Worm (Caenorhabditis elegans) whole organism, L1 larva: ENCODE measurements around the gene rbm-22.

Source experiments
- C04F5.9 ChIP-seq: sonication (generic microtip); optimal IDR thresholded peaks from 2 replicates; lab custom pipeline; 2016; ENCODE audit warnings: missing genetic modification characterization, missing compliant biosample characterization
- F16B12.6 ChIP-seq: fragments of 150-350 bp; optimal IDR thresholded peaks from 2 replicates; lab custom pipeline; 2014; ENCODE audit warnings: missing biosample characterization, missing genetic modification characterization
- Y116A8C.19 ChIP-seq: sonication (generic microtip); optimal IDR thresholded peaks from 2 replicates; lab custom pipeline; 2016; ENCODE audit warnings: missing compliant biosample characterization, missing genetic modification characterization, borderline replicate concordance
- aha-1 ChIP-seq: fragments of 150-350 bp; optimal IDR thresholded peaks from 2 replicates; lab custom pipeline; 2014; ENCODE audit warnings: missing biosample characterization, missing genetic modification characterization
- aly-2 ChIP-seq: fragments of 150-350 bp; optimal IDR thresholded peaks from 2 replicates; lab custom pipeline; 2014; ENCODE audit warnings: missing biosample characterization, missing genetic modification characterization
- blmp-1 ChIP-seq: fragments of 150-350 bp; optimal IDR thresholded peaks from 2 replicates; lab custom pipeline; 2014; ENCODE audit warnings: missing biosample characterization, missing genetic modification characterization
- ceh-88 ChIP-seq: fragments of 200-800 bp; sonication (Bioruptor generic); IDR thresholded peaks from 2 replicates; pipeline ENCODE4 v1.3.6; 2022; ENCODE audit warnings: missing genetic modification characterization, missing compliant biosample characterization
- ces-1 ChIP-seq: fragments of 150-350 bp; optimal IDR thresholded peaks from 2 replicates; lab custom pipeline; 2014; ENCODE audit warnings: missing biosample characterization, missing genetic modification reagents, missing genetic modification characterization
- efl-1 ChIP-seq, 4 experiments: fragments of 150-350 bp; optimal IDR thresholded peaks in 3 of 4; peaks in 1 of 4; 1 replicate in 1 of 4; 2 replicates in 3 of 4; lab custom pipeline; 2014; ENCODE audit warnings: missing biosample characterization in 2 of 4, missing genetic modification characterization in 2 of 4, missing genetic modification reagents in 2 of 4
- efl-3 ChIP-seq: fragments of 200-800 bp; sonication (Bioruptor generic); optimal IDR thresholded peaks from 2 replicates; lab custom pipeline; 2018; ENCODE audit warnings: mild to moderate bottlenecking, missing genetic modification characterization, missing compliant biosample characterization
- egl-13 ChIP-seq: sonication (generic microtip); optimal IDR thresholded peaks from 2 replicates; lab custom pipeline; 2016; ENCODE audit warnings: missing genotype, missing genetic modification reagents, missing genetic modification characterization, missing compliant biosample characterization
- egl-27 ChIP-seq, 2 experiments: fragments of 150-350 bp in 1 of 2; sonication (generic microtip); optimal IDR thresholded peaks; 3 replicates each; lab custom pipeline; 2017 to 2018; ENCODE audit warnings: missing biosample characterization in 2 of 2, missing genetic modification characterization in 2 of 2, missing genetic modification reagents in 2 of 2
- elt-2 ChIP-seq: sonication (generic microtip); optimal IDR thresholded peaks from 2 replicates; lab custom pipeline; 2016; ENCODE audit warnings: missing genetic modification characterization, mild to moderate bottlenecking, inconsistent platforms, missing compliant biosample characterization, missing genetic modification reagents
- elt-3 ChIP-seq, 6 experiments: fragments of 150-350 bp in 1 of 6; sonication (generic microtip); optimal IDR thresholded peaks; 2 replicates each; lab custom pipeline; 2017 to 2018; ENCODE audit warnings: missing biosample characterization in 6 of 6, missing genetic modification characterization in 6 of 6, inconsistent platforms in 1 of 6
- fkh-10 ChIP-seq: sonication (generic microtip); optimal IDR thresholded peaks from 2 replicates; lab custom pipeline; 2017; ENCODE audit warnings: missing biosample characterization, missing genetic modification reagents, missing genetic modification characterization
- fkh-4 ChIP-seq: sonication (generic microtip); optimal IDR thresholded peaks from 2 replicates; lab custom pipeline; 2016; ENCODE audit warnings: missing compliant biosample characterization, missing genetic modification characterization, borderline replicate concordance
- fkh-8 ChIP-seq: sonication (generic microtip); optimal IDR thresholded peaks from 2 replicates; lab custom pipeline; 2016; ENCODE audit warnings: mild to moderate bottlenecking, missing genetic modification characterization, missing compliant biosample characterization
- fos-1 ChIP-seq: fragments of 150-350 bp; optimal IDR thresholded peaks from 2 replicates; lab custom pipeline; 2014; ENCODE audit warnings: missing biosample characterization, missing genetic modification characterization
- grh-1 ChIP-seq: fragments of 200-800 bp; sonication (Bioruptor generic); IDR thresholded peaks from 2 replicates; pipeline ENCODE4 v1.3.6; 2022; ENCODE audit warnings: missing genetic modification reagents, missing genetic modification characterization, missing compliant biosample characterization
- hpl-2 ChIP-seq: fragments of 150-350 bp; optimal IDR thresholded peaks from 2 replicates; lab custom pipeline; 2014; ENCODE audit warnings: missing biosample characterization, missing genetic modification reagents, missing genetic modification characterization
- irx-1 ChIP-seq: sonication (generic microtip); optimal IDR thresholded peaks from 2 replicates; lab custom pipeline; 2016; ENCODE audit warnings: missing genetic modification characterization, missing compliant biosample characterization
- jun-1 ChIP-seq: fragments of 150-350 bp; optimal IDR thresholded peaks from 2 replicates; lab custom pipeline; 2014; ENCODE audit warnings: missing biosample characterization, missing genetic modification reagents, missing genetic modification characterization
- lin-15B ChIP-seq: fragments of 150-350 bp; sonication (generic microtip); optimal IDR thresholded peaks from 3 replicates; lab custom pipeline; 2014; ENCODE audit warnings: missing biosample characterization, missing genetic modification characterization
- lin-35 ChIP-seq, 2 experiments: fragments of 150-350 bp; optimal IDR thresholded peaks; 2 replicates each; lab custom pipeline; 2014; ENCODE audit warnings: missing biosample characterization in 2 of 2, missing genetic modification characterization in 2 of 2, missing genetic modification reagents in 2 of 2
- lir-3 ChIP-seq: sonication (generic microtip); optimal IDR thresholded peaks from 2 replicates; lab custom pipeline; 2016; ENCODE audit warnings: mild to moderate bottlenecking, missing genetic modification characterization, moderate library complexity, missing compliant biosample characterization; ENCODE audit not compliant: poor library complexity
- lsy-2 ChIP-seq, 2 experiments: fragments of 150-350 bp; optimal IDR thresholded peaks; 2 replicates each; lab custom pipeline; 2014; ENCODE audit warnings: missing biosample characterization in 2 of 2, missing genetic modification characterization in 2 of 2
- mab-9 ChIP-seq: fragments of 200-800 bp; sonication (Bioruptor generic); IDR thresholded peaks from 2 replicates; pipeline ENCODE4 v1.3.6; 2022; ENCODE audit warnings: missing genetic modification reagents, missing genetic modification characterization, missing compliant biosample characterization
- mep-1 ChIP-seq: fragments of 150-350 bp; optimal IDR thresholded peaks from 2 replicates; lab custom pipeline; 2014; ENCODE audit warnings: missing biosample characterization, missing genetic modification characterization
- nhr-12 ChIP-seq: sonication (generic microtip); optimal IDR thresholded peaks from 2 replicates; lab custom pipeline; 2017; ENCODE audit warnings: missing biosample characterization, missing genetic modification characterization
- nhr-19 ChIP-seq: fragments of 200-800 bp; sonication (Bioruptor generic); conservative IDR thresholded peaks from 2 replicates; pipeline ENCODE4 v1.3.6; 2022; ENCODE audit warnings: missing genetic modification characterization, missing compliant biosample characterization
- nhr-20 ChIP-seq: sonication (generic microtip); optimal IDR thresholded peaks from 2 replicates; lab custom pipeline; 2016; ENCODE audit warnings: mild to moderate bottlenecking, missing genetic modification characterization, missing compliant biosample characterization
- nhr-28 ChIP-seq: fragments of 150-350 bp; optimal IDR thresholded peaks from 2 replicates; lab custom pipeline; 2014; ENCODE audit warnings: missing biosample characterization, missing genetic modification characterization
- nhr-47 ChIP-seq: sonication (generic microtip); optimal IDR thresholded peaks from 2 replicates; lab custom pipeline; 2016; ENCODE audit warnings: mild to moderate bottlenecking, missing genetic modification characterization, moderate library complexity, missing compliant biosample characterization
- nhr-84 ChIP-seq: sonication (generic microtip); optimal IDR thresholded peaks from 2 replicates; lab custom pipeline; 2017; ENCODE audit warnings: missing biosample characterization, missing genetic modification characterization
- pag-3 ChIP-seq: sonication (generic microtip); optimal IDR thresholded peaks from 2 replicates; lab custom pipeline; 2017; ENCODE audit warnings: missing genetic modification characterization, mild to moderate bottlenecking, missing compliant biosample characterization, antibody characterized with exemption, borderline replicate concordance; ENCODE audit not compliant: insufficient read depth
- pax-3 ChIP-seq: fragments of 200-800 bp; sonication (Bioruptor generic); optimal IDR thresholded peaks from 2 replicates; lab custom pipeline; 2018; ENCODE audit warnings: mild to moderate bottlenecking, missing genetic modification characterization, moderate library complexity, missing compliant biosample characterization
- pqm-1 ChIP-seq: sonication (generic microtip); optimal IDR thresholded peaks from 3 replicates; lab custom pipeline; 2017; ENCODE audit warnings: missing biosample characterization, missing genetic modification characterization
- rnt-1 ChIP-seq: sonication (generic microtip); optimal IDR thresholded peaks from 2 replicates; lab custom pipeline; 2016; ENCODE audit warnings: mild to moderate bottlenecking, missing genetic modification characterization, moderate library complexity, missing compliant biosample characterization
- skn-1 ChIP-seq: fragments of 150-350 bp; optimal IDR thresholded peaks from 2 replicates; lab custom pipeline; 2014; ENCODE audit warnings: missing biosample characterization, missing genetic modification characterization
- snu-23 ChIP-seq: sonication (generic microtip); optimal IDR thresholded peaks from 2 replicates; lab custom pipeline; 2016; ENCODE audit warnings: missing genetic modification characterization, missing compliant biosample characterization
- sptf-1 ChIP-seq: fragments of 150-350 bp; optimal IDR thresholded peaks from 2 replicates; lab custom pipeline; 2014; ENCODE audit warnings: missing biosample characterization, missing genetic modification characterization
- sup-37 ChIP-seq: fragments of 200-800 bp; sonication (Bioruptor generic); optimal IDR thresholded peaks from 2 replicates; lab custom pipeline; 2018; ENCODE audit warnings: mild to moderate bottlenecking, missing genetic modification characterization, missing compliant biosample characterization
- tbx-2 ChIP-seq: sonication (generic microtip); optimal IDR thresholded peaks from 2 replicates; lab custom pipeline; 2016; ENCODE audit warnings: missing genetic modification characterization, missing compliant biosample characterization
- unc-130 ChIP-seq: fragments of 150-350 bp; optimal IDR thresholded peaks from 2 replicates; lab custom pipeline; 2017; ENCODE audit warnings: missing biosample characterization, missing genetic modification characterization, inconsistent platforms
- unc-30 ChIP-seq: sonication (generic microtip); optimal IDR thresholded peaks from 2 replicates; lab custom pipeline; 2017; ENCODE audit warnings: missing biosample characterization, missing genetic modification characterization
- unc-98 ChIP-seq: fragments of 200-800 bp; sonication (Bioruptor generic); IDR thresholded peaks from 2 replicates; pipeline ENCODE4 v1.3.6; 2022; ENCODE audit warnings: missing genetic modification characterization, missing compliant biosample characterization
- zag-1 ChIP-seq: fragments of 150-350 bp; optimal IDR thresholded peaks from 2 replicates; lab custom pipeline; 2014; ENCODE audit warnings: missing biosample characterization, missing genetic modification characterization
- ztf-11 ChIP-seq, 2 experiments: sonication (generic microtip); optimal IDR thresholded peaks; 2 replicates each; lab custom pipeline; 2016 to 2017; ENCODE audit warnings: missing genetic modification characterization in 2 of 2, missing biosample characterization in 1 of 2, missing compliant biosample characterization in 1 of 2
- ztf-4 ChIP-seq: fragments of 150-350 bp; optimal IDR thresholded peaks from 2 replicates; lab custom pipeline; 2014; ENCODE audit warnings: missing biosample characterization, missing genetic modification characterization

rbm-22 gene

DNA sequence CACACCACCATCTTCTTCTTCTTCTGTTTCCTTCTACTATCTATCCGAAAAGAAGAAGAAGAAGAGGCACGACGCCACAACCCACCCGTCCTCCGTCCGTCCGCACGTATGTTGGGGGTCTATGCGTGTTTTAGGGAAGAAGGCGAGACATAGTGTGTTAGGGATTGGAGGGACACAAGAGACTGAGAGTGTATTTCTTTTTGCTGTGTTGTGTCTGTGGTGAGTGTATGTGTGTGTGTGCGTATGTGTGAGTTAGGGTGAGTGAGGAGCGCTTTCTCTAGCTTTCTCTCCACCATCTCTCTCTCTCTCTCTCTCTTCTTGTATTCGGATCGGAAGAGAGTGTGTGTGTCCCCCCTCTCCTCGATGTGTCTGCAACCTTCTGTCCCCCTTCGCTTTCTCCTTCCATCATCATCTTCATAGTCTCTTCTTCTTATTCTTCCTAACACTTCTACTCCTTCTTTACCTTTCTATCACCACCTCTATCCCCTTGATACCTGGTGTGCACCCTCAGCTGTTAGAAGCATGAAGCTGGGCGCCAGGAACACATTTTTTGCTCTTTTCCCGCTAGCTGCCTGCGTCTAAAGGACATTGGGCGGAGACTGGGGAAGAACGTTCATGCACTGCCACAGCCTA is 39.4 kb upstream of the rbm-22 start (continued):
- peak; percentile 84 for TF ChIP-seq nhr-47 (tag; lab: Kevin White, UChicago)
- TF ChIP-seq grh-1 (GFP tag; lab: Robert Waterston, UW), result no peak
- TF ChIP-seq fkh-4 (tag; lab: Kevin White, UChicago), result no peak
- TF ChIP-seq fkh-8 (tag; lab: Kevin White, UChicago), result peak; percentile 86
- peak; percentile 24 to 53 for TF ChIP-seq egl-27 (tag; optimal IDR thresholded peaks at IDR 0.05; lab: Kevin White, UChicago)
- peak; percentile 89 for TF ChIP-seq nhr-20 (tag; lab: Kevin White, UChicago)
- peak; percentile 94 for TF ChIP-seq snu-23
- peak; percentile 83 for TF ChIP-seq ztf-4 (tag; lab: Kevin White, UChicago)
- peak; percentile 68 for TF ChIP-seq lir-3
- peak; percentile 79 for TF ChIP-seq unc-130 (tag; lab: Kevin White, UChicago)
- TF ChIP-seq lsy-2 (tag; optimal IDR thresholded peaks at IDR 0.05; lab: Kevin White, UChicago), result peak; percentile 70 to 93
- no peak for TF ChIP-seq Y116A8C.19 (tag; lab: Kevin White, UChicago)
- peak; percentile 66 for TF ChIP-seq ceh-88 (GFP tag; lab: Robert Waterston, UW)
- peak; percentile 85 for TF ChIP-seq fkh-10 (GFP tag; lab: Kevin White, UChicago)
- peak; percentile 86 for TF ChIP-seq tbx-2 (tag; lab: Kevin White, UChicago)
- TF ChIP-seq unc-98 (GFP tag; lab: Robert Waterston, UW), result no peak
- peak; percentile 83 for TF ChIP-seq mep-1 (tag; lab: Kevin White, UChicago)
- TF ChIP-seq sptf-1, result no peak
- TF ChIP-seq skn-1 (tag; lab: Kevin White, UChicago), result peak; percentile 62
- peak; percentile 20 for TF ChIP-seq sup-37 (GFP tag; lab: Kevin White, UChicago)
- peak; percentile 64 for TF ChIP-seq irx-1 (tag; lab: Kevin White, UChicago)
- TF ChIP-seq nhr-12 (tag; lab: Kevin White, UChicago), result no peak
- no peak for TF ChIP-seq C04F5.9 (tag; lab: Kevin White, UChicago)
- peak; percentile 67 for TF ChIP-seq zag-1 (tag; lab: Kevin White, UChicago)
- peak; percentile 12 for TF ChIP-seq aly-2 (tag; lab: Kevin White, UChicago)
- peak; percentile 70 to 74 for TF ChIP-seq efl-1 (optimal IDR thresholded peaks at IDR 0.05; lab: Kevin White, UChicago)
- TF ChIP-seq efl-1 (GFP tag; optimal IDR thresholded peaks at IDR 0.05 in 1 of 2; lab: Kevin White, UChicago), result peak; percentile 42 to 90
- TF ChIP-seq pag-3 (tag; lab: Kevin White, UChicago), result no peak
- TF ChIP-seq ztf-11 (tag; optimal IDR thresholded peaks at IDR 0.05; lab: Kevin White, UChicago), result peak in 1 of 2 experiments; percentile 32
- peak; percentile 86 for TF ChIP-seq fos-1 (tag; lab: Kevin White, UChicago)
- no peak for TF ChIP-seq efl-3
- TF ChIP-seq aha-1, result peak; percentile 32
- TF ChIP-seq mab-9 (GFP tag; lab: Robert Waterston, UW), result no peak
- no peak for TF ChIP-seq unc-30
- no peak for TF ChIP-seq elt-2 (tag; lab: Kevin White, UChicago)
- TF ChIP-seq blmp-1 (tag; lab: Kevin White, UChicago), result peak; percentile 97
- TF ChIP-seq rnt-1 (tag; lab: Kevin White, UChicago), result peak; percentile 78
- no peak for TF ChIP-seq nhr-28
- peak in 4 of 6 experiments; percentile 20 to 82 (median 67) for TF ChIP-seq elt-3 (tag; optimal IDR thresholded peaks at IDR 0.05; lab: Kevin White, UChicago)
- peak; percentile 34 for TF ChIP-seq egl-13
- no peak for TF ChIP-seq lin-15B (tag; lab: Kevin White, UChicago)
- TF ChIP-seq nhr-19 (GFP tag; lab: Robert Waterston, UW), result peak; percentile 70

DNA sequence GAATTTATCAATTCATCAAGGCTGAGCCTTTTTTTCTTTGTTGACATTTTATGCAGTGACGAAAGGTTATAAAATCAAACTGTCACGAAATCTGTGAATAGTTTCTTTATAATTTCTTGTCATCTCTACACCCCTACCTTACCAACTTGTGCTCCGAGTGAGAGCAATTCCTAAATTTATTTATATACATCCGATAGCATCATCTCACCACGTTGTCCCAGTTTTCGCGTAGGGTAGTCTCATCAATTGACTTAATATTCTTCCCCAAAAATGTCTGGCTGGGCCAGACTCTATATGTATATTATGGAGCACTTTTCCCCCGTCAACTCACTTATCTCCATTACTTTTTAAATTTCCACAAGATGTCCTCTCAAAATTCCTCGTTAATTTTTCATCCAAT is 35.8 kb upstream of the rbm-22 start:
- TF ChIP-seq efl-1 (optimal IDR thresholded peaks at IDR 0.05; lab: Kevin White, UChicago) (no peak), efl-1 (GFP tag; optimal IDR thresholded peaks at IDR 0.05 in 1 of 2; lab: Kevin White, UChicago) (no peak), grh-1 (GFP tag; lab: Robert Waterston, UW) (no peak), F16B12.6 (tag; lab: Kevin White, UChicago) (no peak), jun-1 (tag; lab: Kevin White, UChicago) (no peak), pqm-1 (tag; lab: Kevin White, UChicago) (no peak), lir-3 (no peak), ces-1 (GFP tag; lab: Kevin White, UChicago) (no peak), nhr-84 (tag; lab: Kevin White, UChicago) (no peak), hpl-2 (GFP tag; lab: Kevin White, UChicago) (no peak), pax-3 (tag; lab: Kevin White, UChicago) (no peak), lin-35 (GFP tag; optimal IDR thresholded peaks at IDR 0.05; lab: Kevin White, UChicago) (no peak), ceh-88 (GFP tag; lab: Robert Waterston, UW) (no peak)
